Worm (Caenorhabditis elegans): ENCODE measurements around the gene best-3.

DNA sequence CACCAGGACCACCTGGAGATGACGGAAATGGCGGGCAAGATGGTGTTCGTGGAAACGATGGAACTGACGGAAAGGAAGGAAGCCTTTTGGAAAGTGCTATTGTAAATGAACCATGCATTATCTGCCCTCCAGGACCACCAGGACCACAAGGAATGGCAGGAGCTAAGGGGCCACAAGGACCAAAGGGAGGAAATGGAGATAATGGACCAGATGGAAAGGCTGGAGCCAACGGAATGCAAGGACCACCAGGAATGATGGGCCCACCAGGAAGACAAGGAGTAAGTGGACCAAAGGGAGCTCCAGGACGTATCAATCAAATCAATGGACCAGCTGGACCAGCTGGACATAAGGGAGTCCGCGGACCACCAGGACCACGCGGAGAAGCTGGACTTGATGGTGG, 11.0 kb downstream of the best-3 start:
- TF ChIP-seq unc-39 (tag; optimal IDR thresholded peaks at IDR 0.05): no peak
- TF ChIP-seq Y75B8A.6 (GFP tag; IDR thresholded peaks at IDR 0.05): no peak
- TF ChIP-seq zag-1 (tag; optimal IDR thresholded peaks at IDR 0.05): no peak
- TF ChIP-seq set-16 (GFP tag; IDR thresholded peaks at IDR 0.05): peak; percentile 57; the same call in 1 of the 2 replicates
